Fruit fly (Drosophila melanogaster) whole organism, embryonic: ENCODE measurements around the gene CG18788.

Experiments
- CG12236 ChIP-seq: fragments of 200-800 bp; sonication (Bioruptor generic); optimal IDR thresholded peaks from 2 replicates; lab custom pipeline; 2016; ENCODE audit warnings: missing biosample characterization, missing genetic modification characterization
- CG1233 ChIP-seq: fragments of 200-800 bp; sonication (Bioruptor generic); optimal IDR thresholded peaks from 4 replicates; lab custom pipeline; 2018; ENCODE audit warnings: missing biosample characterization, mild to moderate bottlenecking, missing genetic modification characterization
- CG13287 ChIP-seq: fragments of 200-800 bp; sonication (Bioruptor generic); IDR thresholded peaks from 2 replicates; pipeline ENCODE4 v1.3.6; 2022; ENCODE audit warnings: missing biosample characterization, missing genetic modification characterization; ENCODE audit not compliant: partially characterized antibody
- CG14667 ChIP-seq: fragments of 200-800 bp; sonication (Bioruptor generic); IDR thresholded peaks from 2 replicates; pipeline ENCODE4 v1.3.6; 2022; ENCODE audit warnings: missing biosample characterization, missing genetic modification characterization
- CG15479 ChIP-seq: fragments of 200-800 bp; sonication (Bioruptor generic); optimal IDR thresholded peaks from 3 replicates; lab custom pipeline; 2019; ENCODE audit warnings: missing biosample characterization, mild to moderate bottlenecking, missing genetic modification characterization, moderate library complexity
- CG15696 ChIP-seq: fragments of 200-800 bp; sonication (Bioruptor generic); optimal IDR thresholded peaks from 2 replicates; lab custom pipeline; 2019; ENCODE audit warnings: missing biosample characterization, mild to moderate bottlenecking, missing genetic modification characterization, moderate library complexity
- CG16813 ChIP-seq: fragments of 200-800 bp; sonication (Bioruptor generic); IDR thresholded peaks from 3 replicates; pipeline ENCODE4 v1.3.6; 2022; ENCODE audit warnings: missing biosample characterization, missing genetic modification characterization; ENCODE audit not compliant: partially characterized antibody
- CG18262 ChIP-seq: fragments of 200-800 bp; optimal IDR thresholded peaks from 3 replicates; lab custom pipeline; 2019; ENCODE audit warnings: missing biosample characterization, mild to moderate bottlenecking, missing genetic modification characterization, moderate library complexity
- CG2199 ChIP-seq: fragments of 200-800 bp; sonication (Bioruptor generic); IDR thresholded peaks from 3 replicates; pipeline ENCODE4 v1.3.6; 2022; ENCODE audit warnings: missing biosample characterization, missing genetic modification characterization
- CG2712 ChIP-seq: fragments of 200-800 bp; optimal IDR thresholded peaks from 3 replicates; lab custom pipeline; 2019; ENCODE audit warnings: missing biosample characterization, mild to moderate bottlenecking, missing genetic modification characterization, moderate library complexity
- CG32532 ChIP-seq: fragments of 200-800 bp; sonication (Bioruptor generic); IDR thresholded peaks from 2 replicates; pipeline ENCODE4 v1.3.6; 2022; ENCODE audit warnings: missing biosample characterization, missing genetic modification characterization
- CG33557 ChIP-seq: fragments of 200-800 bp; sonication (Bioruptor generic); optimal IDR thresholded peaks from 2 replicates; lab custom pipeline; 2019; ENCODE audit warnings: missing biosample characterization, mild to moderate bottlenecking, missing genetic modification characterization, moderate library complexity
- CG6689 ChIP-seq: fragments of 200-800 bp; sonication (Bioruptor generic); IDR thresholded peaks from 2 replicates; pipeline ENCODE4 v1.3.6; 2022; ENCODE audit warnings: missing biosample characterization, missing genetic modification characterization
- CG7372 ChIP-seq: fragments of 200-800 bp; sonication (Bioruptor generic); IDR thresholded peaks from 2 replicates; pipeline ENCODE4 v1.3.6; 2022; ENCODE audit warnings: missing biosample characterization, missing genetic modification characterization
- CG7963 ChIP-seq: fragments of 200-800 bp; sonication (Bioruptor generic); IDR thresholded peaks from 3 replicates; pipeline ENCODE4 v1.3.6; 2022; ENCODE audit warnings: missing biosample characterization, missing genetic modification characterization; ENCODE audit not compliant: partially characterized antibody
- CTCF ChIP-seq: fragments of 200-800 bp; sonication (Bioruptor generic); optimal IDR thresholded peaks from 2 replicates; lab custom pipeline; 2017; ENCODE audit warnings: missing biosample characterization, mild to moderate bottlenecking, missing genetic modification characterization, moderate library complexity
- Elba2 ChIP-seq: fragments of 200-800 bp; sonication (Bioruptor generic); optimal IDR thresholded peaks from 3 replicates; lab custom pipeline; 2016; ENCODE audit warnings: missing biosample characterization, missing genetic modification characterization
- Ets65A ChIP-seq: fragments of 200-800 bp; sonication (Bioruptor generic); peaks from one replicate; lab custom pipeline; 2016; ENCODE audit warnings: missing biosample characterization, missing genetic modification characterization
- Ets97D ChIP-seq: fragments of 200-800 bp; sonication (Bioruptor generic); optimal IDR thresholded peaks from 3 replicates; lab custom pipeline; 2016; ENCODE audit warnings: missing biosample characterization, missing genetic modification characterization
- HLHmδ ChIP-seq: fragments of 200-800 bp; sonication (Bioruptor generic); optimal IDR thresholded peaks from 2 replicates; lab custom pipeline; 2018; ENCODE audit warnings: missing biosample characterization, mild to moderate bottlenecking, missing genetic modification characterization, moderate library complexity
- Hr39 ChIP-seq: fragments of >200 bp; optimal IDR thresholded peaks from 2 replicates; lab custom pipeline; 2017
- Med ChIP-seq: fragments of 200-800 bp; sonication (Bioruptor generic); peaks from one replicate; lab custom pipeline; 2016; ENCODE audit warnings: missing biosample characterization, missing genetic modification characterization, mild to moderate bottlenecking, inconsistent platforms, moderate library complexity
- Mrtf ChIP-seq: fragments of 200-800 bp; sonication (Bioruptor generic); IDR thresholded peaks from 3 replicates; pipeline ENCODE4 v1.3.6; 2022; ENCODE audit warnings: missing biosample characterization, missing genetic modification characterization
- NfI ChIP-seq: fragments of 200-800 bp; sonication (Bioruptor generic); optimal IDR thresholded peaks from 3 replicates; lab custom pipeline; 2018; ENCODE audit warnings: missing biosample characterization, mild to moderate bottlenecking, missing genetic modification characterization, moderate library complexity
- PHDP ChIP-seq: fragments of 200-800 bp; sonication (Bioruptor generic); optimal IDR thresholded peaks from 3 replicates; lab custom pipeline; 2018; ENCODE audit warnings: missing biosample characterization, mild to moderate bottlenecking, missing genetic modification characterization, moderate library complexity
- Ptx1 ChIP-seq: fragments of 200-800 bp; sonication (Bioruptor generic); IDR thresholded peaks from 2 replicates; pipeline ENCODE4 v1.3.6; 2022; ENCODE audit warnings: missing biosample characterization, missing genetic modification characterization
- br ChIP-seq: fragments of >200 bp; optimal IDR thresholded peaks from 2 replicates; lab custom pipeline; 2017
- btn ChIP-seq: fragments of 200-800 bp; sonication (Bioruptor generic); optimal IDR thresholded peaks from 2 replicates; lab custom pipeline; 2016; ENCODE audit warnings: missing biosample characterization, missing genetic modification characterization
- chinmo ChIP-seq: fragments of 200-800 bp; sonication (Bioruptor generic); IDR thresholded peaks from 4 replicates; pipeline ENCODE4 v1.3.6; 2022; ENCODE audit warnings: missing biosample characterization, missing genetic modification characterization; ENCODE audit not compliant: partially characterized antibody
- crol ChIP-seq: fragments of 200-800 bp; sonication (Bioruptor generic); IDR thresholded peaks from 2 replicates; pipeline ENCODE4 v1.3.6; 2022; ENCODE audit warnings: missing biosample characterization, missing genetic modification characterization
- fd96Cb ChIP-seq: fragments of 200-800 bp; sonication (Bioruptor generic); optimal IDR thresholded peaks from 2 replicates; lab custom pipeline; 2018; ENCODE audit warnings: missing biosample characterization, mild to moderate bottlenecking, missing genetic modification characterization, moderate library complexity
- gfzf ChIP-seq: fragments of 200-800 bp; sonication (Bioruptor generic); optimal IDR thresholded peaks from 2 replicates; lab custom pipeline; 2016; ENCODE audit warnings: missing biosample characterization, mild to moderate bottlenecking, missing genetic modification characterization, moderate library complexity
- lab ChIP-seq: fragments of 200-800 bp; sonication (Bioruptor generic); optimal IDR thresholded peaks from 3 replicates; lab custom pipeline; 2017; ENCODE audit warnings: missing biosample characterization, missing genetic modification characterization, mild to moderate bottlenecking, moderate library complexity, missing genetic modification reagents
- lmd ChIP-seq: fragments of 200-800 bp; sonication (Bioruptor generic); IDR thresholded peaks from 2 replicates; pipeline ENCODE4 v1.3.6; 2022; ENCODE audit warnings: missing biosample characterization, missing genetic modification characterization
- nerfin-1 ChIP-seq: fragments of 200-800 bp; sonication (Bioruptor generic); optimal IDR thresholded peaks from 3 replicates; lab custom pipeline; 2019; ENCODE audit warnings: missing biosample characterization, mild to moderate bottlenecking, missing genetic modification characterization, moderate library complexity
- nom ChIP-seq: fragments of 200-800 bp; sonication (Bioruptor generic); optimal IDR thresholded peaks from 2 replicates; lab custom pipeline; 2017; ENCODE audit warnings: missing biosample characterization, missing genetic modification characterization, mild to moderate bottlenecking, moderate library complexity, missing genetic modification reagents
- pnt ChIP-seq: fragments of 200-800 bp; sonication (Bioruptor generic); optimal IDR thresholded peaks from 3 replicates; lab custom pipeline; 2016; ENCODE audit warnings: missing biosample characterization, missing genetic modification characterization
- prd ChIP-seq, 3 experiments: fragments of >200 bp in 2 of 3; fragments of 200-800 bp in 1 of 3; sonication (Bioruptor generic) in 1 of 3; optimal IDR thresholded peaks in 2 of 3; IDR thresholded peaks in 1 of 3; 2 replicates in 2 of 3; 3 replicates in 1 of 3; pipeline versions ENCODE4 v1.3.6 to Lab custom; 2017 to 2022; ENCODE audit warnings: missing biosample characterization in 1 of 3, missing genetic modification characterization in 1 of 3
- sens ChIP-seq: fragments of 200-800 bp; sonication (Bioruptor generic); peaks from one replicate; lab custom pipeline; 2016; ENCODE audit warnings: missing biosample characterization, missing genetic modification characterization
- stwl ChIP-seq: fragments of 200-800 bp; sonication (Bioruptor generic); optimal IDR thresholded peaks from 3 replicates; lab custom pipeline; 2018; ENCODE audit warnings: missing biosample characterization, mild to moderate bottlenecking, missing genetic modification characterization, moderate library complexity
- sug ChIP-seq: fragments of 200-800 bp; optimal IDR thresholded peaks from 2 replicates; lab custom pipeline; 2019; ENCODE audit warnings: missing biosample characterization, mild to moderate bottlenecking, missing genetic modification characterization, moderate library complexity
- tup ChIP-seq: fragments of 200-800 bp; sonication (Bioruptor generic); optimal IDR thresholded peaks from 2 replicates; lab custom pipeline; 2016; ENCODE audit warnings: missing biosample characterization, mild to moderate bottlenecking, missing genetic modification characterization, moderate library complexity

The CG18788 gene

dm6 chr2L:12075850-12076249 is 41.9 kb downstream of the CG18788 start, which contains the start of gene CG14947 (continued):
- TF ChIP-seq lab (peak; percentile 11), stwl (tag; lab: Kevin White, UChicago) (peak; percentile 17), CG16813 (GFP tag; lab: Robert Waterston, UW) (no peak), Ets97D (peak; percentile 76), tup (no peak), CG1233 (GFP tag; lab: Kevin White, UChicago) (peak; percentile 42), CG15479 (GFP tag; lab: Kevin White, UChicago) (peak; percentile 39), HLHmδ (peak; percentile 59), CG7372 (no peak), CG33557 (GFP tag; lab: Kevin White, UChicago) (peak; percentile 10), CG7963 (GFP tag; lab: Robert Waterston, UW) (no peak), CG13287 (GFP tag; lab: Robert Waterston, UW) (no peak), NfI (GFP tag; lab: Kevin White, UChicago) (no peak), btn (GFP tag; lab: Kevin White, UChicago) (no peak), nerfin-1 (peak; percentile 17), Elba2 (GFP tag; lab: Kevin White, UChicago) (peak; percentile 57), CG6689 (0 out of 2 replicates have a peak, but pooled peaks have one; percentile 27), nom (peak; percentile 38), CG15696 (tag; lab: Kevin White, UChicago) (no peak)

dm6 chr2L:12078123-12078658 is 44.2 kb downstream of the CG18788 start:
- 0 out of 3 replicates have a peak, but pooled peaks have one; percentile 33 for TF ChIP-seq Mrtf (GFP tag; lab: Robert Waterston, UW)
- TF ChIP-seq chinmo (GFP tag; lab: Robert Waterston, UW): 0 out of 4 replicates have a peak, but pooled peaks have one; percentile 9
- peak; percentile 82 for TF ChIP-seq CTCF
- TF ChIP-seq br (lab: Kevin White, UChicago): no peak
- peak; percentile 58 for TF ChIP-seq crol (GFP tag; lab: Robert Waterston, UW)
- peak; percentile 26 for TF ChIP-seq Med (GFP tag; lab: Kevin White, UChicago)
- no peak for TF ChIP-seq CG12236
- TF ChIP-seq CG2199 (GFP tag; lab: Robert Waterston, UW): 0 out of 3 replicates have a peak, but pooled peaks have one; percentile 22
- no peak for TF ChIP-seq prd (optimal IDR thresholded peaks at IDR 0.05; lab: Kevin White, UChicago)
- peak; percentile 30; the same call in 1 of the 3 replicates for TF ChIP-seq prd (GFP tag; IDR thresholded peaks at IDR 0.05; lab: Robert Waterston, UW)
- peak; percentile 60 for TF ChIP-seq Hr39 (lab: Kevin White, UChicago)

- peak; percentile 25; the same call in 1 of the 2 replicates for TF ChIP-seq lmd (GFP tag; lab: Robert Waterston, UW)
- no peak for TF ChIP-seq pnt (GFP tag; lab: Kevin White, UChicago)
- peak; percentile 45 for TF ChIP-seq Ptx1 (GFP tag; lab: Robert Waterston, UW)
- TF ChIP-seq CG32532 (GFP tag; lab: Robert Waterston, UW): no peak
- peak; percentile 56 for TF ChIP-seq sens (GFP tag; lab: Kevin White, UChicago)
- TF ChIP-seq PHDP (tag; lab: Kevin White, UChicago): no peak
- TF ChIP-seq CG18262 (tag; lab: Kevin White, UChicago): peak; percentile 33
- TF ChIP-seq gfzf (GFP tag; lab: Kevin White, UChicago): no peak
- no peak for TF ChIP-seq CG14667 (GFP tag; lab: Robert Waterston, UW)
- TF ChIP-seq Ets65A: peak; percentile 93
- TF ChIP-seq sug (tag; lab: Kevin White, UChicago): no peak
- TF ChIP-seq fd96Cb: no peak
- TF ChIP-seq CG7372: no peak
- TF ChIP-seq CG2712 (tag; lab: Kevin White, UChicago): peak; percentile 4
These were observed 44.7 kb downstream of the CG18788 start for dm6 chr2L:12078695-12079094.
